Worm (Caenorhabditis elegans) whole organism, L1 larva: ENCODE results near the gene oac-15.

ENCODE experiments used
- C04F5.9 ChIP-seq: sonication (generic microtip); optimal IDR thresholded peaks from 2 replicates; lab custom pipeline; 2016; ENCODE audit warnings: missing genetic modification characterization, missing compliant biosample characterization
- ama-1 ChIP-seq: fragments of 150-350 bp; optimal IDR thresholded peaks from 2 replicates; lab custom pipeline; 2014
- ceh-63 ChIP-seq: fragments of 200-800 bp; sonication (Bioruptor generic); optimal IDR thresholded peaks from 2 replicates; lab custom pipeline; 2018; ENCODE audit warnings: mild to moderate bottlenecking, missing genetic modification characterization, missing compliant biosample characterization
- ceh-82 ChIP-seq, 3 experiments: fragments of 150-350 bp in 1 of 3; sonication (generic microtip) in 2 of 3; optimal IDR thresholded peaks; 2 replicates each; lab custom pipeline; 2014 to 2017; ENCODE audit warnings: missing biosample characterization in 3 of 3, missing genetic modification characterization in 3 of 3
- dpl-1 ChIP-seq, 3 experiments: fragments of 150-350 bp in 2 of 3; sonication (generic microtip) in 1 of 3; optimal IDR thresholded peaks; 2 replicates each; lab custom pipeline; 2014 to 2017; ENCODE audit warnings: missing biosample characterization in 3 of 3, missing genetic modification characterization in 3 of 3, missing genetic modification reagents in 3 of 3
- efl-1 ChIP-seq, 4 experiments: fragments of 150-350 bp; optimal IDR thresholded peaks in 3 of 4; peaks in 1 of 4; 1 replicate in 1 of 4; 2 replicates in 3 of 4; lab custom pipeline; 2014; ENCODE audit warnings: missing biosample characterization in 2 of 4, missing genetic modification characterization in 2 of 4, missing genetic modification reagents in 2 of 4
- efl-3 ChIP-seq: fragments of 200-800 bp; sonication (Bioruptor generic); optimal IDR thresholded peaks from 2 replicates; lab custom pipeline; 2018; ENCODE audit warnings: mild to moderate bottlenecking, missing genetic modification characterization, missing compliant biosample characterization
- egl-27 ChIP-seq, 2 experiments: fragments of 150-350 bp in 1 of 2; sonication (generic microtip); optimal IDR thresholded peaks; 3 replicates each; lab custom pipeline; 2017 to 2018; ENCODE audit warnings: missing biosample characterization in 2 of 2, missing genetic modification characterization in 2 of 2, missing genetic modification reagents in 2 of 2
- elt-2 ChIP-seq: sonication (generic microtip); optimal IDR thresholded peaks from 2 replicates; lab custom pipeline; 2016; ENCODE audit warnings: missing genetic modification characterization, mild to moderate bottlenecking, inconsistent platforms, missing compliant biosample characterization, missing genetic modification reagents
- elt-3 ChIP-seq, 6 experiments: fragments of 150-350 bp in 1 of 6; sonication (generic microtip); optimal IDR thresholded peaks; 2 replicates each; lab custom pipeline; 2017 to 2018; ENCODE audit warnings: missing biosample characterization in 6 of 6, missing genetic modification characterization in 6 of 6, inconsistent platforms in 1 of 6
- fkh-10 ChIP-seq: sonication (generic microtip); optimal IDR thresholded peaks from 2 replicates; lab custom pipeline; 2017; ENCODE audit warnings: missing biosample characterization, missing genetic modification reagents, missing genetic modification characterization
- fkh-4 ChIP-seq: sonication (generic microtip); optimal IDR thresholded peaks from 2 replicates; lab custom pipeline; 2016; ENCODE audit warnings: missing compliant biosample characterization, missing genetic modification characterization, borderline replicate concordance
- fos-1 ChIP-seq: fragments of 150-350 bp; optimal IDR thresholded peaks from 2 replicates; lab custom pipeline; 2014; ENCODE audit warnings: missing biosample characterization, missing genetic modification characterization
- grh-1 ChIP-seq: fragments of 200-800 bp; sonication (Bioruptor generic); IDR thresholded peaks from 2 replicates; pipeline ENCODE4 v1.3.6; 2022; ENCODE audit warnings: missing genetic modification reagents, missing genetic modification characterization, missing compliant biosample characterization
- hpl-2 ChIP-seq: fragments of 150-350 bp; optimal IDR thresholded peaks from 2 replicates; lab custom pipeline; 2014; ENCODE audit warnings: missing biosample characterization, missing genetic modification reagents, missing genetic modification characterization
- irx-1 ChIP-seq: sonication (generic microtip); optimal IDR thresholded peaks from 2 replicates; lab custom pipeline; 2016; ENCODE audit warnings: missing genetic modification characterization, missing compliant biosample characterization
- lin-13 ChIP-seq: fragments of 150-350 bp; optimal IDR thresholded peaks from 2 replicates; lab custom pipeline; 2014; ENCODE audit warnings: missing biosample characterization, missing genetic modification reagents, missing genetic modification characterization
- lin-14 ChIP-seq: fragments of 200-800 bp; sonication (Bioruptor generic); optimal IDR thresholded peaks from 2 replicates; lab custom pipeline; 2018; ENCODE audit warnings: mild to moderate bottlenecking, missing genetic modification characterization, moderate library complexity, missing compliant biosample characterization
- lin-15B ChIP-seq: fragments of 150-350 bp; sonication (generic microtip); optimal IDR thresholded peaks from 3 replicates; lab custom pipeline; 2014; ENCODE audit warnings: missing biosample characterization, missing genetic modification characterization
- lin-39 ChIP-seq: fragments of 150-350 bp; optimal IDR thresholded peaks from 2 replicates; lab custom pipeline; 2014; ENCODE audit warnings: missing biosample characterization, missing genetic modification reagents, missing genetic modification characterization
- lir-3 ChIP-seq: sonication (generic microtip); optimal IDR thresholded peaks from 2 replicates; lab custom pipeline; 2016; ENCODE audit warnings: mild to moderate bottlenecking, missing genetic modification characterization, moderate library complexity, missing compliant biosample characterization; ENCODE audit not compliant: poor library complexity
- mab-9 ChIP-seq: fragments of 200-800 bp; sonication (Bioruptor generic); IDR thresholded peaks from 2 replicates; pipeline ENCODE4 v1.3.6; 2022; ENCODE audit warnings: missing genetic modification reagents, missing genetic modification characterization, missing compliant biosample characterization
- mep-1 ChIP-seq: fragments of 150-350 bp; optimal IDR thresholded peaks from 2 replicates; lab custom pipeline; 2014; ENCODE audit warnings: missing biosample characterization, missing genetic modification characterization
- nhr-19 ChIP-seq: fragments of 200-800 bp; sonication (Bioruptor generic); conservative IDR thresholded peaks from 2 replicates; pipeline ENCODE4 v1.3.6; 2022; ENCODE audit warnings: missing genetic modification characterization, missing compliant biosample characterization
- nhr-20 ChIP-seq: sonication (generic microtip); optimal IDR thresholded peaks from 2 replicates; lab custom pipeline; 2016; ENCODE audit warnings: mild to moderate bottlenecking, missing genetic modification characterization, missing compliant biosample characterization
- nhr-237 ChIP-seq: fragments of 150-350 bp; optimal IDR thresholded peaks from 2 replicates; lab custom pipeline; 2014; ENCODE audit warnings: missing biosample characterization, missing genetic modification characterization
- nhr-71 ChIP-seq: sonication (generic microtip); optimal IDR thresholded peaks from 2 replicates; lab custom pipeline; 2016; ENCODE audit warnings: mild to moderate bottlenecking, missing genetic modification characterization, moderate library complexity, missing compliant biosample characterization
- nhr-77 ChIP-seq: fragments of 150-350 bp; optimal IDR thresholded peaks from 2 replicates; lab custom pipeline; 2014; ENCODE audit warnings: missing biosample characterization, missing genetic modification characterization
- nhr-85 ChIP-seq: sonication (generic microtip); peaks from one replicate; lab custom pipeline; 2016; ENCODE audit warnings: missing genetic modification characterization, inconsistent platforms, missing compliant biosample characterization
- snu-23 ChIP-seq: sonication (generic microtip); optimal IDR thresholded peaks from 2 replicates; lab custom pipeline; 2016; ENCODE audit warnings: missing genetic modification characterization, missing compliant biosample characterization
- sptf-1 ChIP-seq: fragments of 150-350 bp; optimal IDR thresholded peaks from 2 replicates; lab custom pipeline; 2014; ENCODE audit warnings: missing biosample characterization, missing genetic modification characterization
- sup-37 ChIP-seq: fragments of 200-800 bp; sonication (Bioruptor generic); optimal IDR thresholded peaks from 2 replicates; lab custom pipeline; 2018; ENCODE audit warnings: mild to moderate bottlenecking, missing genetic modification characterization, missing compliant biosample characterization
- tlp-1 ChIP-seq: fragments of 150-350 bp; optimal IDR thresholded peaks from 2 replicates; lab custom pipeline; 2014; ENCODE audit warnings: missing biosample characterization, missing genetic modification characterization
- unc-30 ChIP-seq: sonication (generic microtip); optimal IDR thresholded peaks from 2 replicates; lab custom pipeline; 2017; ENCODE audit warnings: missing biosample characterization, missing genetic modification characterization
- unc-86 ChIP-seq: sonication (generic microtip); optimal IDR thresholded peaks from 2 replicates; lab custom pipeline; 2016; ENCODE audit warnings: missing genetic modification characterization, missing compliant biosample characterization
- unc-98 ChIP-seq: fragments of 200-800 bp; sonication (Bioruptor generic); IDR thresholded peaks from 2 replicates; pipeline ENCODE4 v1.3.6; 2022; ENCODE audit warnings: missing genetic modification characterization, missing compliant biosample characterization
- vab-15 ChIP-seq: sonication (generic microtip); optimal IDR thresholded peaks from 2 replicates; lab custom pipeline; 2017; ENCODE audit warnings: missing genotype, mild to moderate bottlenecking, missing genetic modification characterization, missing compliant biosample characterization
- zip-4 ChIP-seq: fragments of 200-800 bp; sonication (Bioruptor generic); optimal IDR thresholded peaks from 2 replicates; lab custom pipeline; 2018; ENCODE audit warnings: mild to moderate bottlenecking, missing genetic modification characterization, moderate library complexity, missing compliant biosample characterization

Gene oac-15

ce11 chrV:16233624-16234023, 23.9 kb upstream of the oac-15 start, which contains the start of gene clec-233:
Gene clec-233, plus strand, starts transcription at chrV:16233924.
- TF ChIP-seq fkh-4 (no peak), nhr-85 (tag; lab: Kevin White, UChicago) (no peak), nhr-237 (tag; lab: Kevin White, UChicago) (no peak), vab-15 (tag; lab: Kevin White, UChicago) (no peak), nhr-19 (GFP tag; lab: Robert Waterston, UW) (no peak), egl-27 (tag; optimal IDR thresholded peaks at IDR 0.05; lab: Kevin White, UChicago) (no peak), lin-14 (GFP tag; lab: Kevin White, UChicago) (no peak), efl-1 (optimal IDR thresholded peaks at IDR 0.05; lab: Kevin White, UChicago) (no peak), efl-1 (GFP tag; optimal IDR thresholded peaks at IDR 0.05 in 1 of 2; lab: Kevin White, UChicago) (no peak), irx-1 (tag; lab: Kevin White, UChicago) (no peak), efl-3 (GFP tag; lab: Kevin White, UChicago) (no peak), C04F5.9 (tag; lab: Kevin White, UChicago) (no peak), lir-3 (tag; lab: Kevin White, UChicago) (no peak), hpl-2 (GFP tag; lab: Kevin White, UChicago) (no peak), lin-13 (GFP tag; lab: Kevin White, UChicago) (no peak), fos-1 (no peak), ceh-82 (tag; optimal IDR thresholded peaks at IDR 0.05; lab: Kevin White, UChicago) (no peak), nhr-77 (tag; lab: Kevin White, UChicago) (no peak), lin-15B (tag; lab: Kevin White, UChicago) (no peak), ama-1 (no peak)

ce11 chrV:16232180-16232579, 22.4 kb upstream of the oac-15 start, which contains the start of gene gst-22:
Gene gst-22, minus strand, starts transcription at chrV:16232282.
- TF ChIP-seq tlp-1 (tag; lab: Kevin White, UChicago), result peak; percentile 64
- TF ChIP-seq efl-1 (optimal IDR thresholded peaks at IDR 0.05; lab: Kevin White, UChicago), result no peak
- TF ChIP-seq efl-1 (GFP tag; optimal IDR thresholded peaks at IDR 0.05 in 1 of 2; lab: Kevin White, UChicago), result peak in 1 of 2 experiments; percentile 63
- TF ChIP-seq unc-98 (GFP tag; lab: Robert Waterston, UW), result no peak
- TF ChIP-seq unc-30 (tag; lab: Kevin White, UChicago), result no peak
- TF ChIP-seq elt-2 (tag; lab: Kevin White, UChicago), result peak; percentile 89

- TF ChIP-seq sup-37 (GFP tag; lab: Kevin White, UChicago) (no peak), elt-3 (tag; optimal IDR thresholded peaks at IDR 0.05; lab: Kevin White, UChicago) (peak in 1 of 6 experiments; percentile 18), lin-39 (tag; lab: Kevin White, UChicago) (no peak)
Observed at ce11 chrV:16229896-16230295, 20.2 kb upstream of the oac-15 start, which contains the start of the genes F21H7.2 and F21H7.12. Gene F21H7.2, minus strand, starts transcription at chrV:16229996. Gene F21H7.12, plus strand, starts transcription at chrV:16230165.

ce11 chrV:16229439-16229838, 19.7 kb upstream of the oac-15 start:
- TF ChIP-seq nhr-71 (tag; lab: Kevin White, UChicago), result no peak
- no peak for TF ChIP-seq snu-23
- no peak for TF ChIP-seq unc-86
- TF ChIP-seq ceh-63 (GFP tag; lab: Kevin White, UChicago), result no peak
- TF ChIP-seq nhr-20 (tag; lab: Kevin White, UChicago), result no peak
- TF ChIP-seq grh-1 (GFP tag; lab: Robert Waterston, UW), result no peak
- TF ChIP-seq mep-1 (tag; lab: Kevin White, UChicago), result no peak

ce11 chrV:16226581-16226980, 16.8 kb upstream of the oac-15 start, which contains the start of gene F11A5.13:
Gene F11A5.13, minus strand, starts transcription at chrV:16226681.
- TF ChIP-seq mab-9 (GFP tag; lab: Robert Waterston, UW) (no peak), elt-3 (tag; optimal IDR thresholded peaks at IDR 0.05; lab: Kevin White, UChicago) (no peak), fkh-10 (GFP tag; lab: Kevin White, UChicago) (no peak), zip-4 (no peak), sptf-1 (tag; lab: Kevin White, UChicago) (no peak), tlp-1 (tag; lab: Kevin White, UChicago) (no peak), dpl-1 (GFP tag; optimal IDR thresholded peaks at IDR 0.05; lab: Kevin White, UChicago) (no peak)
